Fruit fly (Drosophila melanogaster) whole organism, embryonic: Measurements from ENCODE around the gene trk.

Experiments used
- Hmx ChIP-seq: fragments of 200-800 bp; sonication (Bioruptor generic); optimal IDR thresholded peaks from 2 replicates; lab custom pipeline; 2016; ENCODE audit warnings: missing biosample characterization, missing genetic modification characterization
- Taf1 ChIP-seq: fragments of 200-800 bp; sonication (Bioruptor generic); IDR thresholded peaks from 2 replicates; pipeline ENCODE4 v1.3.6; 2022; ENCODE audit warnings: missing biosample characterization, missing genetic modification characterization
- inv ChIP-seq: fragments of 200-800 bp; sonication (Bioruptor generic); IDR thresholded peaks from 2 replicates; pipeline ENCODE4 v1.3.6; 2022; ENCODE audit warnings: missing biosample characterization, missing genetic modification characterization; ENCODE audit not compliant: partially characterized antibody
- ranshi ChIP-seq: fragments of 200-800 bp; sonication (Bioruptor generic); IDR thresholded peaks from 2 replicates; pipeline ENCODE4 v1.3.6; 2022; ENCODE audit warnings: missing biosample characterization, missing genetic modification characterization
- zen ChIP-seq: fragments of 200-800 bp; sonication (Bioruptor generic); optimal IDR thresholded peaks from 3 replicates; lab custom pipeline; 2018; ENCODE audit warnings: missing biosample characterization, mild to moderate bottlenecking, missing genetic modification characterization, moderate library complexity

DNA sequence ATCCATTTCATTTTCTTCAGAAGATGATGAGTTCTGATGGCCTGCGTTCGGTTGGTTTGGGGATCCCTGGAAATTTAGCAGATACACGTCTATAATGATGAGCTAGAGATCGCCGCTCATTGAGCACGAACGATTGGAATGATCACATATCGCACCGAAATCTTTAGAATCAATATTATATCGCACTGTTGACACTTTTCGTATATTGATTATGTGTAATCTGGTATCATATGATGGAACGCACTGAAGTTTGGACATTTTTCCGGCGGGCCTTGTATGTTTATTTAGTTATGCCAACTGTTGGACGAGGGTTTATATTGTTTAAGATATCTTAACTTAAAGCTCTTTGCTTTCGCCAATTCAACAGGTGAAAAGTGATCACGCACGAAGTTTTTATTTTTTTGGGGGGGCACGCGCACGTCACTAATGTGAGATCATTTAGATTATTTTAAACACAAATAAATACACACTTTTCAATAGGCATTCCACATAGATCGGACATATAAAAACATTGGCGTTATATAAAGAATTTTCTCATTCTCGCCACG is 49.0 kb upstream of the trk start:
- TF ChIP-seq Taf1 (GFP tag; lab: Robert Waterston, UW) (no peak), Hmx (GFP tag; lab: Kevin White, UChicago) (no peak), inv (GFP tag; lab: Robert Waterston, UW) (peak; percentile 86), ranshi (GFP tag; lab: Robert Waterston, UW) (no peak), zen (tag; lab: Kevin White, UChicago) (no peak)
